Worm (Caenorhabditis elegans): ENCODE data around the gene age-1.

The age-1 gene

DNA sequence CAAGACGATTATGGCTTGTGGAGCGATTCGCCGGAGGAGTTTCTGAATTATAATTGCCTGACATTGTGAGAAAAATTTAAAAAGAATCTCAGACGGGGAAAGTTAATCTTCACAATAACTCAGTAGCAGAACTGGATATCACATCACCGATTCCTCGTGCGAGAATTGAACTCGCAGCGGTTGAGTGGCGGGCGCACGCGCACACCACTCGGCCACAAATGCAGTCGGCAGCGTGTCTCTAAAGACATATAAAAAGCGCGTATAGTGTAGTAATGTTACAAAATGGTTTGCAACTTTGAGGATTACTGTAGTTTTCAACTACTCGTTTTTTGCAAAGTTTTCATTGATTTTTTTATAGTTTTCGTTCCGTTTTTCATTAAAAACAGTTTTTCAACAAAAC lies 42.3 kb downstream of the age-1 start (continued):
- peak; percentile 34 for TF ChIP-seq fkh-10 (GFP tag; optimal IDR thresholded peaks at IDR 0.05)
- TF ChIP-seq lin-29 (GFP tag; IDR thresholded peaks at IDR 0.05), result peak; percentile 84
- peak; percentile 44 to 84 for TF ChIP-seq hif-1 (tag; optimal IDR thresholded peaks at IDR 0.05)
- TF ChIP-seq nhr-25 (tag; optimal IDR thresholded peaks at IDR 0.05; ENCODE audit: borderline replicate concordance, insufficient read depth), result peak; percentile 44
- peak; percentile 87 for TF ChIP-seq rbr-2 (tag; optimal IDR thresholded peaks at IDR 0.05)
- peak; percentile 79 for TF ChIP-seq php-3 (GFP tag; IDR thresholded peaks at IDR 0.05)
- peak; percentile 84 for TF ChIP-seq nhr-42 (GFP tag; IDR thresholded peaks at IDR 0.05)
- TF ChIP-seq dpl-1 (GFP tag; optimal IDR thresholded peaks at IDR 0.05), result peak; percentile 46
- TF ChIP-seq fos-1 (tag; optimal IDR thresholded peaks at IDR 0.05), result no peak
- TF ChIP-seq ceh-20 (GFP tag; IDR thresholded peaks at IDR 0.05), result peak; percentile 92
- TF ChIP-seq saeg-2 (GFP tag; IDR thresholded peaks at IDR 0.05), result peak; percentile 93
- TF ChIP-seq nhr-41 (GFP tag; IDR thresholded peaks at IDR 0.05), result peak; percentile 95
- TF ChIP-seq set-16 (GFP tag; IDR thresholded peaks at IDR 0.05), result peak; percentile 56; the same call in 1 of the 2 replicates
- TF ChIP-seq ctbp-1 (GFP tag; IDR thresholded peaks at IDR 0.05), result peak; percentile 95
- no peak for TF ChIP-seq lin-15B (tag; optimal IDR thresholded peaks at IDR 0.05)
- no peak for TF ChIP-seq nhr-76 (tag; optimal IDR thresholded peaks at IDR 0.05)
- TF ChIP-seq dmd-9 (GFP tag; IDR thresholded peaks at IDR 0.05), result peak; percentile 93
- TF ChIP-seq unc-62 (GFP tag; optimal IDR thresholded peaks at IDR 0.05 in 1 of 2), result peak in 1 of 2 experiments; percentile 37
- no peak for TF ChIP-seq unc-62 (tag; optimal IDR thresholded peaks at IDR 0.05)
- TF ChIP-seq egl-43 (GFP tag; IDR thresholded peaks at IDR 0.05), result peak; percentile 99
- no peak for TF ChIP-seq ztf-7 (tag; optimal IDR thresholded peaks at IDR 0.05)
- peak; percentile 98 for TF ChIP-seq aha-1 (tag)
- TF ChIP-seq daf-8 (GFP tag; IDR thresholded peaks at IDR 0.05), result no peak
- no peak for TF ChIP-seq nhr-6 (tag; optimal IDR thresholded peaks at IDR 0.05)
- TF ChIP-seq sdz-12 (GFP tag; optimal IDR thresholded peaks at IDR 0.05), result peak; percentile 79
- TF ChIP-seq aly-2 (tag; optimal IDR thresholded peaks at IDR 0.05), result no peak
- no peak for TF ChIP-seq skn-1 (tag; optimal IDR thresholded peaks at IDR 0.05)
- TF ChIP-seq F26F4.8 (GFP tag; conservative IDR thresholded peaks at IDR 0.05), result peak; percentile 99
- peak in 1 of 2 experiments; percentile 87 for TF ChIP-seq lsy-2 (tag; optimal IDR thresholded peaks at IDR 0.05)
- peak; percentile 85 for TF ChIP-seq unc-130 (GFP tag; optimal IDR thresholded peaks at IDR 0.05)
- TF ChIP-seq hmg-1.1 (GFP tag; IDR thresholded peaks at IDR 0.05), result peak; percentile 95
- peak; percentile 97 for TF ChIP-seq arid-1 (GFP tag; conservative IDR thresholded peaks at IDR 0.05)
- peak; percentile 34 to 86 for TF ChIP-seq mdl-1 (tag; optimal IDR thresholded peaks at IDR 0.05)
- no peak for TF ChIP-seq mep-1 (tag; optimal IDR thresholded peaks at IDR 0.05)
- no peak for TF ChIP-seq ceh-32 (tag; optimal IDR thresholded peaks at IDR 0.05; ENCODE audit: poor library complexity)
- no peak for TF ChIP-seq unc-39 (tag; optimal IDR thresholded peaks at IDR 0.05)
- TF ChIP-seq nhr-28 (tag; optimal IDR thresholded peaks at IDR 0.05), result no peak
- peak; percentile 78 for TF ChIP-seq dve-1 (tag; optimal IDR thresholded peaks at IDR 0.05; ENCODE audit: insufficient read depth)
- TF ChIP-seq lin-1 (GFP tag; IDR thresholded peaks at IDR 0.05), result peak; percentile 92
- no peak for TF ChIP-seq zag-1 (tag; optimal IDR thresholded peaks at IDR 0.05)
- peak; percentile 87 for TF ChIP-seq Y75B8A.6 (GFP tag; IDR thresholded peaks at IDR 0.05)
- TF ChIP-seq lin-13 (GFP tag; optimal IDR thresholded peaks at IDR 0.05), result peak; percentile 73
- TF ChIP-seq nhr-237 (tag; optimal IDR thresholded peaks at IDR 0.05), result no peak
- TF ChIP-seq ceh-28 (tag; optimal IDR thresholded peaks at IDR 0.05), result no peak
- TF ChIP-seq hlh-11 (tag; optimal IDR thresholded peaks at IDR 0.05), result peak; percentile 73
- peak; percentile 94 for TF ChIP-seq madf-9 (GFP tag; conservative IDR thresholded peaks at IDR 0.05)
- peak; percentile 49 for TF ChIP-seq cey-2 (tag; optimal IDR thresholded peaks at IDR 0.05; ENCODE audit: borderline replicate concordance, insufficient read depth)
- TF ChIP-seq nhr-102 (tag; optimal IDR thresholded peaks at IDR 0.05), result peak; percentile 75
- no peak for TF ChIP-seq snpc-4 (tag; optimal IDR thresholded peaks at IDR 0.05)
- TF ChIP-seq attf-4 (tag; optimal IDR thresholded peaks at IDR 0.05), result no peak
- TF ChIP-seq nhr-77 (tag; optimal IDR thresholded peaks at IDR 0.05), result peak; percentile 64
- TF ChIP-seq snpc-1.2 (GFP tag; IDR thresholded peaks at IDR 0.05), result peak; percentile 92
